Worm (Caenorhabditis elegans) whole organism, mixed stage, embryonic: Measurements from ENCODE around the gene C18D11.10.

ENCODE experiments used
- blmp-1 ChIP-seq: fragments of 150-350 bp; optimal IDR thresholded peaks from 2 replicates; lab custom pipeline; 2014; ENCODE audit warnings: missing biosample characterization, missing genetic modification characterization
- cnd-1 ChIP-seq: fragments of 200-800 bp; sonication (Bioruptor generic); optimal IDR thresholded peaks from 2 replicates; lab custom pipeline; 2018; ENCODE audit warnings: mild to moderate bottlenecking, missing genetic modification characterization, missing compliant biosample characterization
- lin-13 ChIP-seq: fragments of 150-350 bp; optimal IDR thresholded peaks from 2 replicates; lab custom pipeline; 2014; ENCODE audit warnings: missing biosample characterization, missing genetic modification characterization
- nhr-237 ChIP-seq: fragments of 150-350 bp; optimal IDR thresholded peaks from 2 replicates; lab custom pipeline; 2014; ENCODE audit warnings: missing biosample characterization, missing genetic modification characterization

DNA sequence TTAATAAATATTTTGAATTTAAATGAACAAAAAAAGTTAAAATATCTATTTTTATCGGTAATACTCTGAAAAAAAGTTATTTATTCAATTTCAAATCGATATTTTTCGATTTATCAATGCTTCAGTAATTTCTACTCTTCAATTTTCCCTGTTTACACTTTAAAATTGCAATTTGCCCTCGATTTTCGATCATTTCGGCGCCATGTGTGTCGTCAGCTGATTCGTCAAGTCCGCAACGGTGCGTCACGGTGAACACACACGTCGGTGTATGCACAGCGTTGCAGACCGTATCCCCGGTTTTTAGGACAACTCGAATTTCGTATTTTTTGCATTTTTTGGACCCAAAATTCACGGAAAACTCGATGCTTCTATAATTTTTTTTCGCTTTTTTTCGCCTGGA lies 15.7 kb downstream of the C18D11.10 start, which contains the start of gene C18D11.3:
- TF ChIP-seq blmp-1 (tag; lab: Kevin White, UChicago) (no peak), cnd-1 (tag; lab: Kevin White, UChicago) (no peak), lin-13 (peak; percentile 74), nhr-237 (peak; percentile 46)
